Worm (Caenorhabditis elegans) whole organism, late embryonic: ENCODE data around the gene K04D7.6.

Source experiments
- C08G9.2 ChIP-seq: sonication (generic microtip); optimal IDR thresholded peaks from 2 replicates; lab custom pipeline; 2016; ENCODE audit warnings: mild to moderate bottlenecking, missing genetic modification characterization, moderate library complexity, missing compliant biosample characterization
- C38D4.7 ChIP-seq: fragments of 200-800 bp; sonication (Bioruptor generic); optimal IDR thresholded peaks from 2 replicates; lab custom pipeline; 2018; ENCODE audit warnings: mild to moderate bottlenecking, missing genetic modification characterization, moderate library complexity, missing compliant biosample characterization
- K02D7.2 ChIP-seq: sonication (generic microtip); optimal IDR thresholded peaks from 2 replicates; lab custom pipeline; 2017; ENCODE audit warnings: mild to moderate bottlenecking, missing genetic modification characterization, missing compliant biosample characterization
- T23F11.4 ChIP-seq: fragments of 200-800 bp; sonication (Bioruptor generic); optimal IDR thresholded peaks from 2 replicates; lab custom pipeline; 2018; ENCODE audit warnings: mild to moderate bottlenecking, missing genetic modification characterization, missing compliant biosample characterization
- Y22D7AL.16 ChIP-seq: sonication (generic microtip); optimal IDR thresholded peaks from 2 replicates; lab custom pipeline; 2016; ENCODE audit warnings: missing genetic modification characterization, missing compliant biosample characterization
- ahr-1 ChIP-seq: sonication (generic microtip); optimal IDR thresholded peaks from 2 replicates; lab custom pipeline; 2016; ENCODE audit warnings: missing genetic modification characterization, missing compliant biosample characterization
- ama-1 ChIP-seq: fragments of 150-350 bp; optimal IDR thresholded peaks from 2 replicates; lab custom pipeline; 2014
- ceh-2 ChIP-seq: sonication (generic microtip); optimal IDR thresholded peaks from 2 replicates; lab custom pipeline; 2016; ENCODE audit warnings: missing genotype, missing genetic modification characterization, missing compliant biosample characterization
- ceh-22 ChIP-seq: sonication (generic microtip); optimal IDR thresholded peaks from 2 replicates; lab custom pipeline; 2017; ENCODE audit warnings: missing biosample characterization, missing genetic modification characterization
- ceh-24 ChIP-seq: sonication (generic microtip); optimal IDR thresholded peaks from 2 replicates; lab custom pipeline; 2016; ENCODE audit warnings: mild to moderate bottlenecking, missing genetic modification characterization, missing compliant biosample characterization
- ceh-34 ChIP-seq: sonication (generic microtip); optimal IDR thresholded peaks from 2 replicates; lab custom pipeline; 2016; ENCODE audit warnings: mild to moderate bottlenecking, missing genetic modification characterization, missing compliant biosample characterization
- ceh-45 ChIP-seq: fragments of 200-800 bp; sonication (Bioruptor generic); IDR thresholded peaks from 2 replicates; pipeline ENCODE4 v1.3.6; 2022; ENCODE audit warnings: missing genetic modification reagents, missing genetic modification characterization, missing compliant biosample characterization
- ceh-48 ChIP-seq: sonication (generic microtip); optimal IDR thresholded peaks from 2 replicates; lab custom pipeline; 2016; ENCODE audit warnings: missing genetic modification characterization, inconsistent platforms, missing compliant biosample characterization
- che-1 ChIP-seq: sonication (generic microtip); optimal IDR thresholded peaks from 2 replicates; lab custom pipeline; 2016; ENCODE audit warnings: mild to moderate bottlenecking, missing genetic modification characterization, missing compliant biosample characterization
- dmd-4 ChIP-seq: sonication (generic microtip); optimal IDR thresholded peaks from 2 replicates; lab custom pipeline; 2016; ENCODE audit warnings: borderline replicate concordance, missing genetic modification characterization, missing compliant biosample characterization
- elt-4 ChIP-seq: sonication (generic microtip); optimal IDR thresholded peaks from 2 replicates; lab custom pipeline; 2016; ENCODE audit warnings: missing genetic modification characterization, missing compliant biosample characterization
- eyg-1 ChIP-seq: sonication (generic microtip); optimal IDR thresholded peaks from 2 replicates; lab custom pipeline; 2016; ENCODE audit warnings: missing genotype, missing genetic modification characterization, missing compliant biosample characterization
- gmeb-2 ChIP-seq: sonication (generic microtip); optimal IDR thresholded peaks from 2 replicates; lab custom pipeline; 2016; ENCODE audit warnings: missing genetic modification characterization, inconsistent platforms, missing compliant biosample characterization
- hlh-13 ChIP-seq: fragments of 200-800 bp; sonication (Bioruptor generic); optimal IDR thresholded peaks from 2 replicates; lab custom pipeline; 2018; ENCODE audit warnings: mild to moderate bottlenecking, missing genetic modification characterization, missing compliant biosample characterization
- hlh-30 ChIP-seq: sonication (generic microtip); optimal IDR thresholded peaks from 2 replicates; lab custom pipeline; 2017; ENCODE audit warnings: antibody characterized with exemption, missing genetic modification characterization, missing compliant biosample characterization; ENCODE audit not compliant: insufficient read depth
- hlh-6 ChIP-seq: sonication (generic microtip); optimal IDR thresholded peaks from 2 replicates; lab custom pipeline; 2016; ENCODE audit warnings: missing genotype, missing genetic modification characterization, missing compliant biosample characterization
- lim-6 ChIP-seq: sonication (generic microtip); optimal IDR thresholded peaks from 2 replicates; lab custom pipeline; 2016; ENCODE audit warnings: missing genetic modification characterization, missing compliant biosample characterization
- lin-11 ChIP-seq: fragments of 200-800 bp; sonication (Bioruptor generic); optimal IDR thresholded peaks from 2 replicates; lab custom pipeline; 2018; ENCODE audit warnings: mild to moderate bottlenecking, missing genetic modification characterization, missing compliant biosample characterization
- mec-3 ChIP-seq: sonication (generic microtip); optimal IDR thresholded peaks from 2 replicates; lab custom pipeline; 2016; ENCODE audit warnings: borderline replicate concordance, missing genetic modification characterization, missing compliant biosample characterization
- nhr-11 ChIP-seq: fragments of 150-350 bp; optimal IDR thresholded peaks from 2 replicates; lab custom pipeline; 2014; ENCODE audit warnings: missing biosample characterization, missing genetic modification characterization
- nhr-232 ChIP-seq: sonication (generic microtip); optimal IDR thresholded peaks from 2 replicates; lab custom pipeline; 2016; ENCODE audit warnings: missing genetic modification characterization, missing compliant biosample characterization
- npax-4 ChIP-seq: sonication (generic microtip); optimal IDR thresholded peaks from 2 replicates; lab custom pipeline; 2016; ENCODE audit warnings: missing genetic modification characterization, missing compliant biosample characterization
- odd-2 ChIP-seq: sonication (generic microtip); optimal IDR thresholded peaks from 2 replicates; lab custom pipeline; 2017; ENCODE audit warnings: antibody characterized with exemption, mild to moderate bottlenecking, missing genetic modification characterization, missing compliant biosample characterization
- pag-3 ChIP-seq: sonication (generic microtip); optimal IDR thresholded peaks from 2 replicates; lab custom pipeline; 2016; ENCODE audit warnings: missing compliant biosample characterization, missing genetic modification characterization, borderline replicate concordance
- pax-1 ChIP-seq: fragments of 150-350 bp; optimal IDR thresholded peaks from 2 replicates; lab custom pipeline; 2014; ENCODE audit warnings: missing biosample characterization, missing genetic modification characterization
- pha-2 ChIP-seq: sonication (generic microtip); optimal IDR thresholded peaks from 2 replicates; lab custom pipeline; 2017; ENCODE audit warnings: mild to moderate bottlenecking, missing genetic modification characterization, missing compliant biosample characterization
- pqm-1 ChIP-seq: sonication (generic microtip); optimal IDR thresholded peaks from 2 replicates; lab custom pipeline; 2016; ENCODE audit warnings: missing genetic modification characterization, missing compliant biosample characterization
- pros-1 ChIP-seq: fragments of 150-350 bp; optimal IDR thresholded peaks from 2 replicates; lab custom pipeline; 2014; ENCODE audit warnings: missing biosample characterization, missing genetic modification reagents, missing genetic modification characterization
- ref-2 ChIP-seq: sonication (generic microtip); optimal IDR thresholded peaks from 2 replicates; lab custom pipeline; 2016; ENCODE audit warnings: missing genetic modification characterization, missing compliant biosample characterization
- sox-2 ChIP-seq: fragments of 200-800 bp; sonication (Bioruptor generic); IDR thresholded peaks from 2 replicates; pipeline ENCODE4 v1.3.6; 2022; ENCODE audit warnings: missing genetic modification reagents, missing genetic modification characterization, missing compliant biosample characterization
- tbx-2 ChIP-seq: sonication (generic microtip); optimal IDR thresholded peaks from 2 replicates; lab custom pipeline; 2016; ENCODE audit warnings: missing genetic modification characterization, missing compliant biosample characterization
- unc-3 ChIP-seq, 2 experiments: fragments of 200-800 bp in 1 of 2; sonication (Bioruptor generic) in 1 of 2; sonication (generic microtip) in 1 of 2; conservative IDR thresholded peaks in 1 of 2; optimal IDR thresholded peaks in 1 of 2; 2 replicates each; pipeline versions ENCODE4 v1.3.6 to Lab custom; 2016 to 2022; ENCODE audit warnings: missing compliant biosample characterization in 2 of 2, missing genetic modification characterization in 2 of 2, missing genetic modification reagents in 1 of 2
- unc-55 ChIP-seq: sonication (generic microtip); optimal IDR thresholded peaks from 2 replicates; lab custom pipeline; 2017; ENCODE audit warnings: missing biosample characterization, missing genetic modification reagents, missing genetic modification characterization

K04D7.6 gene

ce11 chrIV:10252350-10252792, 46.3 kb upstream of the K04D7.6 start (continued):
- TF ChIP-seq unc-3 (GFP tag; conservative IDR thresholded peaks at IDR 0.05; lab: Robert Waterston, UW) (no peak), unc-3 (tag; optimal IDR thresholded peaks at IDR 0.05; lab: Kevin White, UChicago) (no peak), K02D7.2 (no peak), C08G9.2 (tag; lab: Kevin White, UChicago) (peak; percentile 44), eyg-1 (tag; lab: Kevin White, UChicago) (peak; percentile 17), ceh-22 (tag; lab: Kevin White, UChicago) (no peak), C38D4.7 (no peak), pha-2 (tag; lab: Kevin White, UChicago) (no peak), npax-4 (tag; lab: Kevin White, UChicago) (no peak), pros-1 (tag; lab: Kevin White, UChicago) (peak; percentile 56), ref-2 (tag; lab: Kevin White, UChicago) (peak; percentile 66), nhr-11 (tag; lab: Kevin White, UChicago) (no peak), unc-55 (peak; percentile 77), ceh-2 (tag; lab: Kevin White, UChicago) (no peak), pag-3 (tag; lab: Kevin White, UChicago) (peak; percentile 5)

- TF ChIP-seq dmd-4: no peak
- no peak for TF ChIP-seq ceh-45 (GFP tag; lab: Robert Waterston, UW)
- no peak for TF ChIP-seq tbx-2
- no peak for TF ChIP-seq T23F11.4 (GFP tag; lab: Kevin White, UChicago)
- no peak for TF ChIP-seq pqm-1 (tag; lab: Kevin White, UChicago)
- no peak for TF ChIP-seq ceh-48 (tag; lab: Kevin White, UChicago)
- TF ChIP-seq mec-3 (tag; lab: Kevin White, UChicago): no peak
- no peak for TF ChIP-seq lim-6 (tag; lab: Kevin White, UChicago)
- no peak for TF ChIP-seq pax-1 (tag; lab: Kevin White, UChicago)
- TF ChIP-seq ceh-34: no peak
- TF ChIP-seq ceh-24 (tag; lab: Kevin White, UChicago): no peak
- no peak for TF ChIP-seq C08G9.2 (tag; lab: Kevin White, UChicago)
- TF ChIP-seq hlh-13 (GFP tag; lab: Kevin White, UChicago): no peak
- TF ChIP-seq pros-1 (tag; lab: Kevin White, UChicago): no peak
- TF ChIP-seq eyg-1 (tag; lab: Kevin White, UChicago): no peak
- no peak for TF ChIP-seq nhr-232 (tag; lab: Kevin White, UChicago)
- no peak for TF ChIP-seq lin-11 (tag; lab: Kevin White, UChicago)
- no peak for TF ChIP-seq pha-2 (tag; lab: Kevin White, UChicago)
Observed at ce11 chrIV:10251764-10252163, 45.7 kb upstream of the K04D7.6 start.

- no peak for TF ChIP-seq pax-1 (tag; lab: Kevin White, UChicago)
- TF ChIP-seq gmeb-2 (tag; lab: Kevin White, UChicago): no peak
- no peak for TF ChIP-seq Y22D7AL.16 (tag; lab: Kevin White, UChicago)
- no peak for TF ChIP-seq ama-1
- no peak for TF ChIP-seq odd-2 (tag; lab: Kevin White, UChicago)
- TF ChIP-seq sox-2: no peak
- no peak for TF ChIP-seq dmd-4
- no peak for TF ChIP-seq eyg-1 (tag; lab: Kevin White, UChicago)
- no peak for TF ChIP-seq hlh-6
- TF ChIP-seq che-1 (tag; lab: Kevin White, UChicago): no peak
- no peak for TF ChIP-seq ahr-1 (tag; lab: Kevin White, UChicago)
Observed at ce11 chrIV:10251261-10251660, 45.2 kb upstream of the K04D7.6 start.

ce11 chrIV:10250577-10251075, 44.5 kb upstream of the K04D7.6 start, which contains the start of gene daf-14:
daf-14 (plus strand) TSS chrIV:10250627.
- TF ChIP-seq mec-3 (tag; lab: Kevin White, UChicago) (no peak), elt-4 (tag; lab: Kevin White, UChicago) (no peak), hlh-30 (tag; lab: Kevin White, UChicago) (peak; percentile 23), T23F11.4 (GFP tag; lab: Kevin White, UChicago) (no peak)
